Fruit fly (Drosophila melanogaster) whole organism, embryonic: ENCODE results near the gene CG43954.

Experiments
- Blimp-1 ChIP-seq: fragments of 200-800 bp; sonication (Bioruptor generic); optimal IDR thresholded peaks from 3 replicates; lab custom pipeline; 2018; ENCODE audit warnings: missing biosample characterization, missing genetic modification characterization, mild to moderate bottlenecking, moderate library complexity, missing genetic modification reagents
- CG10267 ChIP-seq: fragments of 200-800 bp; sonication (Bioruptor generic); optimal IDR thresholded peaks from 2 replicates; lab custom pipeline; 2018; ENCODE audit warnings: missing biosample characterization, mild to moderate bottlenecking, missing genetic modification characterization, moderate library complexity
- CG10366 ChIP-seq: fragments of 200-800 bp; sonication (Bioruptor generic); IDR thresholded peaks from 2 replicates; pipeline ENCODE4 v1.3.6; 2022; ENCODE audit warnings: missing biosample characterization, missing genetic modification characterization
- CG10979 ChIP-seq: fragments of 200-800 bp; sonication (Bioruptor generic); optimal IDR thresholded peaks from 2 replicates; lab custom pipeline; 2018; ENCODE audit warnings: missing biosample characterization, mild to moderate bottlenecking, missing genetic modification characterization, moderate library complexity
- CG11456 ChIP-seq: fragments of 200-800 bp; sonication (Bioruptor generic); IDR thresholded peaks from 3 replicates; pipeline ENCODE4 v1.3.6; 2022; ENCODE audit warnings: missing biosample characterization, missing genetic modification characterization
- CG11504 ChIP-seq: fragments of 200-800 bp; sonication (Bioruptor generic); optimal IDR thresholded peaks from 3 replicates; lab custom pipeline; 2019; ENCODE audit warnings: missing biosample characterization, mild to moderate bottlenecking, missing genetic modification characterization, moderate library complexity
- CG13287 ChIP-seq: fragments of 200-800 bp; sonication (Bioruptor generic); IDR thresholded peaks from 2 replicates; pipeline ENCODE4 v1.3.6; 2022; ENCODE audit warnings: missing biosample characterization, missing genetic modification characterization; ENCODE audit not compliant: partially characterized antibody
- CG13424 ChIP-seq: fragments of 200-800 bp; sonication (Bioruptor generic); optimal IDR thresholded peaks from 2 replicates; lab custom pipeline; 2019; ENCODE audit warnings: missing biosample characterization, mild to moderate bottlenecking, missing genetic modification characterization, moderate library complexity
- CG13624 ChIP-seq: fragments of 200-800 bp; sonication (Bioruptor generic); optimal IDR thresholded peaks from 2 replicates; lab custom pipeline; 2016; ENCODE audit warnings: missing biosample characterization, missing genetic modification characterization
- CG13894 ChIP-seq: fragments of 200-800 bp; sonication (Bioruptor generic); optimal IDR thresholded peaks from 3 replicates; lab custom pipeline; 2018; ENCODE audit warnings: missing biosample characterization, mild to moderate bottlenecking, missing genetic modification characterization, moderate library complexity
- CG14710 ChIP-seq: fragments of 200-800 bp; sonication (Bioruptor generic); optimal IDR thresholded peaks from 3 replicates; lab custom pipeline; 2019; ENCODE audit warnings: missing biosample characterization, mild to moderate bottlenecking, missing genetic modification characterization, moderate library complexity
- CG16813 ChIP-seq: fragments of 200-800 bp; sonication (Bioruptor generic); IDR thresholded peaks from 3 replicates; pipeline ENCODE4 v1.3.6; 2022; ENCODE audit warnings: missing biosample characterization, missing genetic modification characterization; ENCODE audit not compliant: partially characterized antibody
- CG17829 ChIP-seq: fragments of 200-800 bp; optimal IDR thresholded peaks from 2 replicates; lab custom pipeline; 2019; ENCODE audit warnings: missing biosample characterization, mild to moderate bottlenecking, missing genetic modification characterization, moderate library complexity
- CG30020 ChIP-seq: fragments of 200-800 bp; optimal IDR thresholded peaks from 2 replicates; lab custom pipeline; 2019; ENCODE audit warnings: missing biosample characterization, mild to moderate bottlenecking, missing genetic modification characterization, moderate library complexity
- CG30431 ChIP-seq: fragments of 200-800 bp; sonication (Bioruptor generic); optimal IDR thresholded peaks from 2 replicates; lab custom pipeline; 2017; ENCODE audit warnings: missing biosample characterization, missing genetic modification characterization
- CG31441 ChIP-seq: fragments of 200-800 bp; sonication (Bioruptor generic); IDR thresholded peaks from 2 replicates; pipeline ENCODE4 v1.3.6; 2022; ENCODE audit warnings: missing biosample characterization, missing genetic modification characterization
- CG34422 ChIP-seq: fragments of 200-800 bp; sonication (Bioruptor generic); IDR thresholded peaks from 3 replicates; pipeline ENCODE4 v1.3.6; 2022; ENCODE audit warnings: missing biosample characterization, missing genetic modification characterization
- CG4707 ChIP-seq: fragments of 200-800 bp; sonication (Bioruptor generic); optimal IDR thresholded peaks from 2 replicates; lab custom pipeline; 2018; ENCODE audit warnings: missing biosample characterization, mild to moderate bottlenecking, missing genetic modification characterization, moderate library complexity
- CG4854 ChIP-seq: fragments of 200-800 bp; sonication (Bioruptor generic); optimal IDR thresholded peaks from 2 replicates; lab custom pipeline; 2016; ENCODE audit warnings: missing biosample characterization, missing genetic modification characterization, inconsistent platforms
- CG7745 ChIP-seq: fragments of 200-800 bp; sonication (Bioruptor generic); optimal IDR thresholded peaks from 2 replicates; lab custom pipeline; 2018; ENCODE audit warnings: missing biosample characterization, mild to moderate bottlenecking, missing genetic modification characterization, moderate library complexity
- CG8478 ChIP-seq: fragments of >200 bp; optimal IDR thresholded peaks from 2 replicates; lab custom pipeline; 2018
- Dbx ChIP-seq: fragments of 200-800 bp; sonication (Bioruptor generic); IDR thresholded peaks from 3 replicates; pipeline ENCODE4 v1.3.6; 2022; ENCODE audit warnings: missing biosample characterization, missing genetic modification characterization
- E2f1 ChIP-seq: fragments of 200-800 bp; sonication (Bioruptor generic); IDR thresholded peaks from 2 replicates; pipeline ENCODE4 v1.3.6; 2022; ENCODE audit warnings: missing biosample characterization, missing genetic modification characterization
- Gsc ChIP-seq: fragments of 200-800 bp; sonication (Bioruptor generic); IDR thresholded peaks from 2 replicates; pipeline ENCODE4 v1.3.6; 2022; ENCODE audit warnings: missing biosample characterization, missing genetic modification characterization
- HLHmδ ChIP-seq: fragments of 200-800 bp; sonication (Bioruptor generic); optimal IDR thresholded peaks from 2 replicates; lab custom pipeline; 2018; ENCODE audit warnings: missing biosample characterization, mild to moderate bottlenecking, missing genetic modification characterization, moderate library complexity
- Hr39 ChIP-seq: fragments of >200 bp; optimal IDR thresholded peaks from 2 replicates; lab custom pipeline; 2017
- NC2α ChIP-seq: fragments of 200-800 bp; sonication (Bioruptor generic); optimal IDR thresholded peaks from 2 replicates; lab custom pipeline; 2016; ENCODE audit warnings: missing biosample characterization, missing genetic modification characterization
- Six4 ChIP-seq: fragments of 200-800 bp; sonication (Bioruptor generic); optimal IDR thresholded peaks from 2 replicates; lab custom pipeline; 2016; ENCODE audit warnings: missing biosample characterization, missing genetic modification characterization
- dmrt99B ChIP-seq: fragments of 200-800 bp; sonication (Bioruptor generic); optimal IDR thresholded peaks from 2 replicates; lab custom pipeline; 2018; ENCODE audit warnings: missing biosample characterization, mild to moderate bottlenecking, missing genetic modification characterization, moderate library complexity
- fd96Cb ChIP-seq: fragments of 200-800 bp; sonication (Bioruptor generic); optimal IDR thresholded peaks from 2 replicates; lab custom pipeline; 2018; ENCODE audit warnings: missing biosample characterization, mild to moderate bottlenecking, missing genetic modification characterization, moderate library complexity
- fu2 ChIP-seq: fragments of 200-800 bp; sonication (Bioruptor generic); optimal IDR thresholded peaks from 2 replicates; lab custom pipeline; 2016; ENCODE audit warnings: missing biosample characterization, missing genetic modification characterization
- gem ChIP-seq: fragments of 200-800 bp; sonication (Bioruptor generic); optimal IDR thresholded peaks from 2 replicates; lab custom pipeline; 2019; ENCODE audit warnings: missing biosample characterization, mild to moderate bottlenecking, missing genetic modification characterization, moderate library complexity
- gsb ChIP-seq: fragments of 200-800 bp; sonication (Bioruptor generic); IDR thresholded peaks from 2 replicates; pipeline ENCODE4 v1.3.6; 2022; ENCODE audit warnings: missing biosample characterization, missing genetic modification characterization
- h ChIP-seq: fragments of >200 bp; optimal IDR thresholded peaks from 2 replicates; lab custom pipeline; 2017
- lola ChIP-seq, 3 experiments: fragments of >200 bp in 2 of 3; fragments of 200-800 bp in 1 of 3; sonication (Bioruptor generic) in 1 of 3; optimal IDR thresholded peaks; 2 replicates each; lab custom pipeline; 2017 to 2019; ENCODE audit warnings: missing biosample characterization in 3 of 3, missing genetic modification characterization in 3 of 3, mild to moderate bottlenecking in 1 of 3, moderate library complexity in 1 of 3
- lov ChIP-seq, 2 experiments: fragments of 200-800 bp in 1 of 2; fragments of >200 bp in 1 of 2; sonication (Bioruptor generic) in 1 of 2; IDR thresholded peaks in 1 of 2; optimal IDR thresholded peaks in 1 of 2; 2 replicates in 1 of 2; 3 replicates in 1 of 2; pipeline versions ENCODE4 v1.3.6 to Lab custom; 2017 to 2022; ENCODE audit warnings: missing biosample characterization in 1 of 2, missing genetic modification characterization in 1 of 2
- mirr ChIP-seq: fragments of 200-800 bp; sonication (Bioruptor generic); optimal IDR thresholded peaks from 3 replicates; lab custom pipeline; 2018; ENCODE audit warnings: missing biosample characterization, mild to moderate bottlenecking, missing genetic modification characterization
- nom ChIP-seq: fragments of 200-800 bp; sonication (Bioruptor generic); optimal IDR thresholded peaks from 2 replicates; lab custom pipeline; 2017; ENCODE audit warnings: missing biosample characterization, missing genetic modification characterization, mild to moderate bottlenecking, moderate library complexity, missing genetic modification reagents
- odd ChIP-seq: fragments of 200-800 bp; sonication (Bioruptor generic); optimal IDR thresholded peaks from 2 replicates; lab custom pipeline; 2017; ENCODE audit warnings: missing biosample characterization, mild to moderate bottlenecking, missing genetic modification characterization
- onecut ChIP-seq: fragments of 200-800 bp; sonication (Bioruptor generic); IDR thresholded peaks from 2 replicates; pipeline ENCODE4 v1.3.6; 2022; ENCODE audit warnings: missing biosample characterization, missing genetic modification characterization
- otp ChIP-seq: fragments of 200-800 bp; sonication (Bioruptor generic); IDR thresholded peaks from 3 replicates; pipeline ENCODE4, ENCODE4 v1.3.6; 2022; ENCODE audit warnings: missing biosample characterization, missing genetic modification characterization
- phol ChIP-seq: fragments of 200-800 bp; sonication (Bioruptor generic); optimal IDR thresholded peaks from 3 replicates; lab custom pipeline; 2018; ENCODE audit warnings: missing biosample characterization, mild to moderate bottlenecking, missing genetic modification characterization, moderate library complexity
- pnt ChIP-seq: fragments of 200-800 bp; sonication (Bioruptor generic); optimal IDR thresholded peaks from 3 replicates; lab custom pipeline; 2016; ENCODE audit warnings: missing biosample characterization, missing genetic modification characterization
- prd ChIP-seq, 3 experiments: fragments of >200 bp in 2 of 3; fragments of 200-800 bp in 1 of 3; sonication (Bioruptor generic) in 1 of 3; optimal IDR thresholded peaks in 2 of 3; IDR thresholded peaks in 1 of 3; 2 replicates in 2 of 3; 3 replicates in 1 of 3; pipeline versions ENCODE4 v1.3.6 to Lab custom; 2017 to 2022; ENCODE audit warnings: missing biosample characterization in 1 of 3, missing genetic modification characterization in 1 of 3
- run ChIP-seq: fragments of 200-800 bp; sonication (Bioruptor generic); optimal IDR thresholded peaks from 3 replicates; lab custom pipeline; 2018; ENCODE audit warnings: missing biosample characterization, mild to moderate bottlenecking, missing genetic modification characterization
- stwl ChIP-seq: fragments of 200-800 bp; sonication (Bioruptor generic); optimal IDR thresholded peaks from 3 replicates; lab custom pipeline; 2018; ENCODE audit warnings: missing biosample characterization, mild to moderate bottlenecking, missing genetic modification characterization, moderate library complexity
- trem ChIP-seq: fragments of 200-800 bp; optimal IDR thresholded peaks from 3 replicates; lab custom pipeline; 2019; ENCODE audit warnings: missing biosample characterization, mild to moderate bottlenecking, missing genetic modification characterization, moderate library complexity
- usp ChIP-seq: fragments of >200 bp; optimal IDR thresholded peaks from 2 replicates; lab custom pipeline; 2017; ENCODE audit warnings: missing biosample characterization, missing genetic modification characterization

The CG43954 gene

dm6 chr3L:16748343-16748742 is 36.9 kb upstream of the CG43954 start (continued):
- no peak for TF ChIP-seq fu2 (GFP tag; lab: Kevin White, UChicago)
- TF ChIP-seq gem (tag; lab: Kevin White, UChicago), result peak; percentile 27
- no peak for TF ChIP-seq lov (optimal IDR thresholded peaks at IDR 0.05; lab: Kevin White, UChicago)
- TF ChIP-seq lov (GFP tag; IDR thresholded peaks at IDR 0.05; lab: Robert Waterston, UW), result no peak
- no peak for TF ChIP-seq CG13894 (tag; lab: Kevin White, UChicago)
- TF ChIP-seq CG30431, result no peak
- no peak for TF ChIP-seq CG8478 (lab: Kevin White, UChicago)
- no peak for TF ChIP-seq CG13287 (GFP tag; lab: Robert Waterston, UW)
- TF ChIP-seq HLHmδ (GFP tag; lab: Kevin White, UChicago), result no peak
- no peak for TF ChIP-seq CG4854 (GFP tag; lab: Kevin White, UChicago)
- TF ChIP-seq CG13624, result no peak
- TF ChIP-seq Hr39 (lab: Kevin White, UChicago), result no peak
- no peak for TF ChIP-seq Dbx (GFP tag; lab: Robert Waterston, UW)
- TF ChIP-seq NC2α (GFP tag; lab: Kevin White, UChicago), result no peak
- TF ChIP-seq otp (GFP tag; lab: Robert Waterston, UW), result no peak
- TF ChIP-seq stwl (tag; lab: Kevin White, UChicago), result no peak
- no peak for TF ChIP-seq h (lab: Kevin White, UChicago)
- TF ChIP-seq usp (GFP tag; lab: Kevin White, UChicago), result no peak
- TF ChIP-seq CG10979, result peak; percentile 18

- TF ChIP-seq CG31441 (GFP tag; lab: Robert Waterston, UW), result 0 out of 2 replicates have a peak, but pooled peaks have one; percentile 17
- no peak for TF ChIP-seq E2f1 (GFP tag; lab: Robert Waterston, UW)
- TF ChIP-seq run (tag; lab: Kevin White, UChicago), result no peak
- no peak for TF ChIP-seq prd (optimal IDR thresholded peaks at IDR 0.05; lab: Kevin White, UChicago)
- no peak for TF ChIP-seq prd (GFP tag; IDR thresholded peaks at IDR 0.05; lab: Robert Waterston, UW)
- peak; percentile 33 for TF ChIP-seq fd96Cb (tag; lab: Kevin White, UChicago)
- TF ChIP-seq CG34422 (GFP tag; lab: Robert Waterston, UW), result no peak
- no peak for TF ChIP-seq odd
- peak; percentile 9 for TF ChIP-seq CG14710
- no peak for TF ChIP-seq Six4 (GFP tag; lab: Kevin White, UChicago)
- TF ChIP-seq mirr (GFP tag; lab: Kevin White, UChicago), result no peak
- no peak for TF ChIP-seq CG10366
- no peak for TF ChIP-seq pnt (GFP tag; lab: Kevin White, UChicago)
- TF ChIP-seq CG17829 (tag; lab: Kevin White, UChicago), result peak; percentile 13
- TF ChIP-seq nom (GFP tag; lab: Kevin White, UChicago), result no peak
- peak; percentile 68 for TF ChIP-seq phol
- peak; percentile 47 for TF ChIP-seq trem (tag; lab: Kevin White, UChicago)
- TF ChIP-seq lola (GFP tag; optimal IDR thresholded peaks at IDR 0.05; lab: Kevin White, UChicago), result peak in 1 of 3 experiments; percentile 9
- TF ChIP-seq onecut (GFP tag; lab: Robert Waterston, UW), result peak; percentile 95
- no peak for TF ChIP-seq CG4707
- peak; percentile 49 for TF ChIP-seq dmrt99B (tag; lab: Kevin White, UChicago)
- TF ChIP-seq CG10267, result peak; percentile 59
- no peak for TF ChIP-seq CG30020 (tag; lab: Kevin White, UChicago)
- peak; percentile 64 for TF ChIP-seq Blimp-1
- no peak for TF ChIP-seq CG16813 (GFP tag; lab: Robert Waterston, UW)
- TF ChIP-seq gsb (GFP tag; lab: Robert Waterston, UW), result no peak
- no peak for TF ChIP-seq CG7745
- TF ChIP-seq CG13424, result no peak
- TF ChIP-seq CG11504, result peak; percentile 57
- no peak for TF ChIP-seq CG11456 (GFP tag; lab: Robert Waterston, UW)
- peak; percentile 60 for TF ChIP-seq CG10979
- TF ChIP-seq Gsc, result no peak
These were observed 35.3 kb upstream of the CG43954 start for dm6 chr3L:16746586-16747383.
